Worm (Caenorhabditis elegans) whole organism, early embryonic: ENCODE measurements around the gene srh-216.

Source experiments
- ama-1 ChIP-seq: fragments of 150-350 bp; optimal IDR thresholded peaks from 2 replicates; lab custom pipeline; 2014
- sea-1 ChIP-seq: fragments of 200-800 bp; sonication (Bioruptor generic); conservative IDR thresholded peaks from 2 replicates; pipeline ENCODE4 v1.3.6; 2022; ENCODE audit warnings: missing genetic modification characterization, missing compliant biosample characterization
- tbx-11 ChIP-seq: fragments of 200-800 bp; sonication (Bioruptor generic); IDR thresholded peaks from 2 replicates; pipeline ENCODE4 v1.3.6; 2022; ENCODE audit warnings: missing genetic modification characterization, missing compliant biosample characterization

- TF ChIP-seq sea-1 (no peak), ama-1 (lab: Kevin White, UChicago) (no peak), tbx-11 (GFP tag; lab: Robert Waterston, UW) (no peak)
These were observed 46.8 kb downstream of the srh-216 start for ce11 chrV:16780554-16780953.
